Worm (Caenorhabditis elegans): ENCODE results near the gene gst-40.

DNA sequence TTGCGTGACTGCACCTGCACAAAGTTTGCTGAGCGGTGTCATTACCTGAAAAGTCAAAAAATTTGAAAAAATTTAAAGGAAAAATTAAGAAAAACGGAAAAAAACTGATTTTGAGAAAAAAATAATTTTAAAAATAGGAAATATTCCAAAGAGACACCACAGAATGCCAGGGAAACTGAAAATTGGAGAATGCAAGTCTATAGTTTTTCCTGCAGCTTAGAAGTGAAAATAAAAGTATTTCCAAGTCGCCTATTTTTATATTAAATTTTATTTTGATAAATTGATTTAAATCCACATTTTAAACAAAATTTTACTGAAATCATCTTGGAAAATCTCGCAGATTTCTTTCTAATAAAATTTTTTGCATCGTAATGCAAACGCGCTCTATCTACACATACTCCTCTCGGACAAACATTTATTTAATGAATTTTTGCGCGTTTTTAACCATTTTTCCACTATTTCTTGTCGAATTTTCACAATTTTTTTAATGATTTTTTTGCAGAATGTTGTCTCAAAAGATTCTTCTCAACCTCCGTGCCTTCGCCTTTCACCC is 36.3 kb downstream of the gst-40 start, which contains the start of the genes F56B3.11 and ech-5:
- TF ChIP-seq ztf-11 (tag; optimal IDR thresholded peaks at IDR 0.05) (no peak), blmp-1 (tag; optimal IDR thresholded peaks at IDR 0.05) (no peak), M03D4.4 (tag; optimal IDR thresholded peaks at IDR 0.05) (peak; percentile 37), mls-2 (tag; optimal IDR thresholded peaks at IDR 0.05) (no peak), nhr-12 (tag; optimal IDR thresholded peaks at IDR 0.05) (no peak)

Data from whole organism, mixed stage, embryonic.